Worm (Caenorhabditis elegans): Measurements from ENCODE around the gene lig-1.

Gene lig-1

ce11 chrV:10860526-10861037 is 46.7 kb downstream of the lig-1 start:
- TF ChIP-seq spr-3 (GFP tag; optimal IDR thresholded peaks at IDR 0.05) (no peak), unc-62 (GFP tag; optimal IDR thresholded peaks at IDR 0.05 in 1 of 2) (peak in 1 of 2 experiments; percentile 98), unc-62 (tag; optimal IDR thresholded peaks at IDR 0.05) (no peak)

ce11 chrV:10861611-10862262 is 47.8 kb downstream of the lig-1 start:
- TF ChIP-seq fos-1 (tag; optimal IDR thresholded peaks at IDR 0.05) (no peak), nhr-77 (tag; optimal IDR thresholded peaks at IDR 0.05) (peak; percentile 15), hif-1 (tag; optimal IDR thresholded peaks at IDR 0.05) (peak in 1 of 2 experiments; percentile 51), aha-1 (tag) (peak; percentile 13), rbr-2 (tag; optimal IDR thresholded peaks at IDR 0.05) (peak; percentile 52), ceh-28 (tag; optimal IDR thresholded peaks at IDR 0.05) (no peak), mep-1 (tag; optimal IDR thresholded peaks at IDR 0.05) (peak; percentile 47), spr-1 (tag; optimal IDR thresholded peaks at IDR 0.05) (no peak), hlh-11 (tag; optimal IDR thresholded peaks at IDR 0.05) (peak; percentile 42), aly-2 (tag; optimal IDR thresholded peaks at IDR 0.05) (no peak), attf-4 (tag; optimal IDR thresholded peaks at IDR 0.05) (no peak), mdl-1 (tag; optimal IDR thresholded peaks at IDR 0.05) (peak in 1 of 2 experiments; percentile 24), dmd-6 (GFP tag; IDR thresholded peaks at IDR 0.05) (peak; percentile 20), ceh-82 (tag; optimal IDR thresholded peaks at IDR 0.05) (no peak), tra-1 (GFP tag; IDR thresholded peaks at IDR 0.05) (no peak), vab-7 (GFP tag; IDR thresholded peaks at IDR 0.05) (no peak), cey-2 (tag; optimal IDR thresholded peaks at IDR 0.05; ENCODE audit: borderline replicate concordance, insufficient read depth) (no peak), spr-3 (GFP tag; optimal IDR thresholded peaks at IDR 0.05) (no peak), unc-62 (GFP tag; optimal IDR thresholded peaks at IDR 0.05 in 1 of 2) (peak in 1 of 2 experiments; percentile 87), unc-62 (tag; optimal IDR thresholded peaks at IDR 0.05) (no peak), F44E2.7 (GFP tag; IDR thresholded peaks at IDR 0.05) (no peak), lsy-2 (tag; optimal IDR thresholded peaks at IDR 0.05) (peak in 1 of 2 experiments; percentile 45), nhr-11 (tag; optimal IDR thresholded peaks at IDR 0.05) (peak; percentile 15), ceh-32 (tag; optimal IDR thresholded peaks at IDR 0.05; ENCODE audit: poor library complexity) (no peak), ama-1 (optimal IDR thresholded peaks at IDR 0.05) (peak; percentile 25), daf-16 (GFP tag; optimal IDR thresholded peaks at IDR 0.05) (no peak), daf-16 (tag; optimal IDR thresholded peaks at IDR 0.05) (peak; percentile 24), duxl-1 (tag; optimal IDR thresholded peaks at IDR 0.05; ENCODE audit: poor library complexity) (no peak), lin-15B (tag; optimal IDR thresholded peaks at IDR 0.05) (no peak), nhr-28 (tag; optimal IDR thresholded peaks at IDR 0.05) (peak; percentile 59), hlh-30 (tag; optimal IDR thresholded peaks at IDR 0.05; ENCODE audit: insufficient read depth) (peak; percentile 75), lin-38 (GFP tag; IDR thresholded peaks at IDR 0.05) (no peak), set-16 (GFP tag; IDR thresholded peaks at IDR 0.05) (no peak)

- no peak for TF ChIP-seq unc-62 (GFP tag; optimal IDR thresholded peaks at IDR 0.05 in 1 of 2)
- TF ChIP-seq unc-62 (tag; optimal IDR thresholded peaks at IDR 0.05) = no peak
- no peak for TF ChIP-seq set-16 (GFP tag; IDR thresholded peaks at IDR 0.05)
These were observed 48.7 kb downstream of the lig-1 start for ce11 chrV:10862457-10863097.

ce11 chrV:10865599-10865998 is 51.7 kb downstream of the lig-1 start, which contains the start of gene saeg-1:
saeg-1 (minus strand) TSS chrV:10865699.
- TF ChIP-seq Y105C5A.15 (GFP tag; IDR thresholded peaks at IDR 0.05) (no peak), lin-1 (GFP tag; IDR thresholded peaks at IDR 0.05) (no peak), egl-27 (tag; optimal IDR thresholded peaks at IDR 0.05) (no peak), ztf-7 (tag; optimal IDR thresholded peaks at IDR 0.05) (no peak), ama-1 (optimal IDR thresholded peaks at IDR 0.05) (no peak), lin-38 (GFP tag; IDR thresholded peaks at IDR 0.05) (no peak), Y5F2A.4 (GFP tag; optimal IDR thresholded peaks at IDR 0.05) (no peak), pha-4 (GFP tag; IDR thresholded peaks at IDR 0.05) (no peak), pha-4 (tag; optimal IDR thresholded peaks at IDR 0.05) (no peak), zfp-3 (GFP tag; conservative IDR thresholded peaks at IDR 0.05) (no peak), nhr-10 (tag; optimal IDR thresholded peaks at IDR 0.05) (no peak), rbr-2 (tag; optimal IDR thresholded peaks at IDR 0.05) (no peak), spr-1 (tag; optimal IDR thresholded peaks at IDR 0.05) (no peak), hif-1 (tag; optimal IDR thresholded peaks at IDR 0.05) (no peak), F10B5.3 (tag; optimal IDR thresholded peaks at IDR 0.05) (no peak)
